Worm (Caenorhabditis elegans) whole organism, L2 larva: ENCODE data around the gene msd-2.

Experiments
- C34F6.9 ChIP-seq: fragments of 150-350 bp; optimal IDR thresholded peaks from 2 replicates; lab custom pipeline; 2014; ENCODE audit warnings: missing biosample characterization, missing genetic modification characterization
- F13H6.1 ChIP-seq: sonication (generic microtip); optimal IDR thresholded peaks from 2 replicates; lab custom pipeline; 2016; ENCODE audit warnings: missing genetic modification characterization, missing compliant biosample characterization
- Y55F3AM.14 ChIP-seq: fragments of 200-800 bp; sonication (Bioruptor generic); optimal IDR thresholded peaks from 2 replicates; lab custom pipeline; 2018; ENCODE audit warnings: mild to moderate bottlenecking, missing genetic modification characterization, missing compliant biosample characterization
- ZK546.5 ChIP-seq: sonication (generic microtip); optimal IDR thresholded peaks from 2 replicates; lab custom pipeline; 2017; ENCODE audit warnings: missing biosample characterization, missing genetic modification characterization
- alr-1 ChIP-seq: fragments of 150-350 bp; optimal IDR thresholded peaks from 2 replicates; lab custom pipeline; 2014; ENCODE audit warnings: missing biosample characterization, missing genetic modification characterization
- aly-2 ChIP-seq: fragments of 150-350 bp; optimal IDR thresholded peaks from 2 replicates; lab custom pipeline; 2014; ENCODE audit warnings: missing biosample characterization, missing genetic modification characterization
- blmp-1 ChIP-seq: sonication (generic microtip); optimal IDR thresholded peaks from 2 replicates; lab custom pipeline; 2017; ENCODE audit warnings: missing genetic modification characterization, mild to moderate bottlenecking, missing compliant biosample characterization, antibody characterized with exemption, moderate library complexity; ENCODE audit not compliant: insufficient read depth
- ceh-82 ChIP-seq: fragments of 150-350 bp; optimal IDR thresholded peaks from 2 replicates; lab custom pipeline; 2014; ENCODE audit warnings: missing biosample characterization, missing genetic modification characterization
- crh-2 ChIP-seq: sonication (generic microtip); optimal IDR thresholded peaks from 2 replicates; lab custom pipeline; 2017; ENCODE audit warnings: missing biosample characterization, missing genetic modification characterization
- dmd-4 ChIP-seq: sonication (generic microtip); optimal IDR thresholded peaks from 2 replicates; lab custom pipeline; 2017; ENCODE audit warnings: missing biosample characterization, missing genetic modification characterization
- elt-1 ChIP-seq: fragments of 150-350 bp; optimal IDR thresholded peaks from 2 replicates; lab custom pipeline; 2014; ENCODE audit warnings: missing biosample characterization, missing genetic modification characterization
- elt-3 ChIP-seq: sonication (generic microtip); optimal IDR thresholded peaks from 2 replicates; lab custom pipeline; 2017; ENCODE audit warnings: missing biosample characterization, missing genetic modification characterization
- fos-1 ChIP-seq: fragments of 150-350 bp; optimal IDR thresholded peaks from 2 replicates; lab custom pipeline; 2014; ENCODE audit warnings: missing biosample characterization, missing genetic modification characterization
- gmeb-1 ChIP-seq: fragments of 150-350 bp; optimal IDR thresholded peaks from 2 replicates; lab custom pipeline; 2014; ENCODE audit warnings: missing biosample characterization, missing genetic modification characterization
- lin-13 ChIP-seq: fragments of 150-350 bp; optimal IDR thresholded peaks from 2 replicates; lab custom pipeline; 2014; ENCODE audit warnings: missing biosample characterization, missing genetic modification reagents, missing genetic modification characterization
- lin-39 ChIP-seq: fragments of 150-350 bp; optimal IDR thresholded peaks from 2 replicates; lab custom pipeline; 2014; ENCODE audit warnings: missing biosample characterization, missing genetic modification reagents, missing genetic modification characterization
- lsy-2 ChIP-seq, 2 experiments: fragments of 150-350 bp in 1 of 2; sonication (generic microtip) in 1 of 2; optimal IDR thresholded peaks; 2 replicates each; lab custom pipeline; 2014 to 2017; ENCODE audit warnings: missing biosample characterization in 2 of 2, missing genetic modification characterization in 2 of 2
- mab-5 ChIP-seq: fragments of 150-350 bp; optimal IDR thresholded peaks from 2 replicates; lab custom pipeline; 2014; ENCODE audit warnings: missing biosample characterization, missing genetic modification characterization
- mbf-1 ChIP-seq: sonication (generic microtip); optimal IDR thresholded peaks from 2 replicates; lab custom pipeline; 2017; ENCODE audit warnings: missing biosample characterization, missing genetic modification characterization
- mdl-1 ChIP-seq, 2 experiments: fragments of 150-350 bp in 1 of 2; sonication (generic microtip) in 1 of 2; optimal IDR thresholded peaks; 2 replicates each; lab custom pipeline; 2017; ENCODE audit warnings: missing biosample characterization in 2 of 2, missing genetic modification characterization in 2 of 2
- nhr-11 ChIP-seq: fragments of 150-350 bp; optimal IDR thresholded peaks from 2 replicates; lab custom pipeline; 2014; ENCODE audit warnings: missing biosample characterization, missing genetic modification characterization
- nhr-12 ChIP-seq: fragments of 150-350 bp; optimal IDR thresholded peaks from 2 replicates; lab custom pipeline; 2014; ENCODE audit warnings: missing biosample characterization, missing genetic modification characterization
- nhr-129 ChIP-seq: fragments of 150-350 bp; optimal IDR thresholded peaks from 2 replicates; lab custom pipeline; 2014; ENCODE audit warnings: missing biosample characterization, missing genetic modification characterization
- nhr-21 ChIP-seq: fragments of 150-350 bp; optimal IDR thresholded peaks from 2 replicates; lab custom pipeline; 2014; ENCODE audit warnings: missing biosample characterization, missing genetic modification characterization
- nhr-237 ChIP-seq: fragments of 150-350 bp; optimal IDR thresholded peaks from 2 replicates; lab custom pipeline; 2014; ENCODE audit warnings: missing biosample characterization, missing genetic modification characterization
- nhr-25 ChIP-seq: fragments of 150-350 bp; sonication (generic microtip); optimal IDR thresholded peaks from 3 replicates; lab custom pipeline; 2014; ENCODE audit warnings: missing biosample characterization, missing genetic modification characterization
- nhr-6 ChIP-seq: fragments of 150-350 bp; optimal IDR thresholded peaks from 2 replicates; lab custom pipeline; 2014; ENCODE audit warnings: missing biosample characterization, missing genetic modification characterization
- peb-1 ChIP-seq: fragments of 150-350 bp; optimal IDR thresholded peaks from 2 replicates; lab custom pipeline; 2014; ENCODE audit warnings: missing biosample characterization, missing genetic modification characterization
- sem-4 ChIP-seq: fragments of 150-350 bp; optimal IDR thresholded peaks from 2 replicates; lab custom pipeline; 2014; ENCODE audit warnings: missing biosample characterization, missing genetic modification reagents, missing genetic modification characterization
- sma-3 ChIP-seq: sonication (generic microtip); optimal IDR thresholded peaks from 2 replicates; lab custom pipeline; 2016; ENCODE audit warnings: missing genetic modification reagents, missing genetic modification characterization, missing compliant biosample characterization
- snpc-4 ChIP-seq: fragments of 150-350 bp; optimal IDR thresholded peaks from 2 replicates; lab custom pipeline; 2014; ENCODE audit warnings: missing biosample characterization, missing genetic modification characterization
- unc-39 ChIP-seq: fragments of 150-350 bp; optimal IDR thresholded peaks from 2 replicates; lab custom pipeline; 2014; ENCODE audit warnings: missing biosample characterization, missing genetic modification characterization
- unc-55 ChIP-seq: fragments of 150-350 bp; sonication (generic microtip); optimal IDR thresholded peaks from 3 replicates; lab custom pipeline; 2014; ENCODE audit warnings: missing biosample characterization, missing genetic modification reagents, missing genetic modification characterization
- unc-62 ChIP-seq: fragments of 150-350 bp; optimal IDR thresholded peaks from 2 replicates; lab custom pipeline; 2014; ENCODE audit warnings: missing biosample characterization, missing genetic modification reagents, missing genetic modification characterization
- zag-1 ChIP-seq: fragments of 150-350 bp; optimal IDR thresholded peaks from 2 replicates; lab custom pipeline; 2014; ENCODE audit warnings: missing biosample characterization, missing genetic modification characterization
- ztf-11 ChIP-seq: sonication (generic microtip); optimal IDR thresholded peaks from 2 replicates; lab custom pipeline; 2017; ENCODE audit warnings: missing biosample characterization, missing genetic modification characterization

The msd-2 gene

DNA sequence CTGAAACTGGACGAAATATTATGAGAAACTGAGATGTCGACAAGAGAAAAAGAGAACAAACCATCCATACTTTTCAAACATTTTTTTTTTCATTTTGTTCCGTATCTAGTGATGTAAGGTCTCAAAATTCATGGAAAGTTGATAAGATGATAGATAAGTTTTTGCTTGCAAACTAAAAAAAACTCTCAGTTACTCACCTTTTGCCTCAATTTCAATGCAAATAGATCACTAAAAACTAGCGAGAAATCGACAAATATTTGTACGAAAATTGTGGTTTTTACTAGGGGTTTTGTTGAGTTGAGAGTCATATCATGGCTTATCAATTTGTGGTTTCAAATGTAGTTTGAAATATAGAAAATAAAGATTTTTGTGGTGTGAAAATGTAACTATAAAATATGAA, 31.9 kb downstream of the msd-2 start:
- TF ChIP-seq C34F6.9: no peak
- peak; percentile 57 for TF ChIP-seq fos-1
- TF ChIP-seq lsy-2 (tag; optimal IDR thresholded peaks at IDR 0.05; lab: Kevin White, UChicago): no peak

- no peak for TF ChIP-seq elt-3
- TF ChIP-seq snpc-4 (tag; lab: Kevin White, UChicago): peak; percentile 5
- TF ChIP-seq ZK546.5 (tag; lab: Kevin White, UChicago): no peak
- TF ChIP-seq sma-3 (GFP tag; lab: Kevin White, UChicago): no peak
- no peak for TF ChIP-seq unc-62 (GFP tag; lab: Kevin White, UChicago)
- peak in 1 of 2 experiments; percentile 21 for TF ChIP-seq lsy-2 (tag; optimal IDR thresholded peaks at IDR 0.05; lab: Kevin White, UChicago)
- peak; percentile 62 for TF ChIP-seq fos-1
- TF ChIP-seq nhr-6: no peak
- TF ChIP-seq F13H6.1 (tag; lab: Kevin White, UChicago): peak; percentile 29
- TF ChIP-seq elt-1 (tag; lab: Kevin White, UChicago): no peak
- peak; percentile 70 for TF ChIP-seq C34F6.9
- peak; percentile 31 for TF ChIP-seq zag-1 (tag; lab: Kevin White, UChicago)
- TF ChIP-seq crh-2: peak; percentile 62
- TF ChIP-seq nhr-129 (tag; lab: Kevin White, UChicago): peak; percentile 11
- peak; percentile 29 for TF ChIP-seq unc-55 (GFP tag; lab: Kevin White, UChicago)
- TF ChIP-seq mdl-1 (tag; optimal IDR thresholded peaks at IDR 0.05; lab: Kevin White, UChicago): peak in 1 of 2 experiments; percentile 33
- TF ChIP-seq blmp-1: no peak
Observed at ce11 chrIV:10062728-10063127, 33.8 kb downstream of the msd-2 start, which contains the start of gene ipla-7. Gene ipla-7, minus strand, starts transcription at chrIV:10062849.

- TF ChIP-seq dmd-4 (no peak), lin-39 (tag; lab: Kevin White, UChicago) (no peak), sem-4 (tag; lab: Kevin White, UChicago) (no peak), peb-1 (tag; lab: Kevin White, UChicago) (no peak), aly-2 (tag; lab: Kevin White, UChicago) (no peak), F13H6.1 (tag; lab: Kevin White, UChicago) (no peak), lin-13 (no peak), crh-2 (no peak), gmeb-1 (tag; lab: Kevin White, UChicago) (no peak), ceh-82 (no peak), nhr-11 (tag; lab: Kevin White, UChicago) (no peak)
Observed at ce11 chrIV:10063941-10064340, 35.1 kb downstream of the msd-2 start.

DNA sequence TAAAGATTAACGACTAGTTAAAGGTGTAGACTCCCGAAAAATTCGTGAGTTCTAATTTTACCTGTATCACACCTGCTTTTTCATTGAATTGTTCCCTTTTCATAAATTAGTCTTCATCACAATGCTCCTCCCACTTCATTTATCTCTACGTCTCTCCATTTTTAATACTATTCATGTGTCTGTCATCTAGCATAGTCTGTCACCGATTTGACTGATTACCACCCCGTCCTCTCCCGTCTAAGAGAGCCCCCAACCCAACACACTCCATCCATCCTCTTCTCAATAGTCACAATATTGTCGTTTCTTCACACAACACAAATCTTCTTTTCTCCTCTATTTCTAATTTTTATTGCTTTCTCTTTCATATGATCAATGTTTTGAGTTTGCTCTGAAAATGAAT, 36.3 kb downstream of the msd-2 start:
- TF ChIP-seq mab-5 (tag; lab: Kevin White, UChicago) (peak; percentile 68), lin-39 (tag; lab: Kevin White, UChicago) (peak; percentile 3), nhr-129 (tag; lab: Kevin White, UChicago) (peak; percentile 12), fos-1 (no peak), lin-13 (no peak), ceh-82 (no peak), elt-1 (tag; lab: Kevin White, UChicago) (no peak)

ce11 chrIV:10066456-10066855, 37.6 kb downstream of the msd-2 start:
- TF ChIP-seq Y55F3AM.14 (GFP tag; lab: Kevin White, UChicago): no peak
- TF ChIP-seq fos-1: peak; percentile 61
- no peak for TF ChIP-seq lsy-2 (tag; optimal IDR thresholded peaks at IDR 0.05; lab: Kevin White, UChicago)

DNA sequence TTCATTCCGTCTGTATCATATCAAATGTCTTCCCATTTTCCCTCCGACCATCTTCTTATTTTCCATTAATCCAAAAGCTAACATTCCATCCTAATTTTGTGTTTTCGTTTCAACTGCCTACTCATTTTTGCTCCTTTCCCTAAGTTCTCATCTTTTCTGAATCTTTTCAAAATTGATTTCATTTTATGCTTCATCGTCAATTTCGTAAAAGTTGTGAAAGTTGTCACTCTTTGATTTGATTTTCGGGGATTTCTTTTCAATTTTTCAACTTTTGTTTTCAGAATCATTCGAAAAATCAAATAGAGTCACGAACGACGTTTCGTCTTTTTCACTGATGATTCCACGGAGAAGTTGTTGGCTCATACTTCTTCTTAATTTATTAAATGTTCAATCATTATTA, 38.7 kb downstream of the msd-2 start, which contains the start of gene cwn-2:
cwn-2 (plus strand) TSS at position 276 of the 400 bp plus-strand sequence.
- no peak for TF ChIP-seq lin-13
- no peak for TF ChIP-seq nhr-25 (tag; lab: Kevin White, UChicago)
- no peak for TF ChIP-seq ZK546.5 (tag; lab: Kevin White, UChicago)
- no peak for TF ChIP-seq alr-1 (tag; lab: Kevin White, UChicago)

DNA sequence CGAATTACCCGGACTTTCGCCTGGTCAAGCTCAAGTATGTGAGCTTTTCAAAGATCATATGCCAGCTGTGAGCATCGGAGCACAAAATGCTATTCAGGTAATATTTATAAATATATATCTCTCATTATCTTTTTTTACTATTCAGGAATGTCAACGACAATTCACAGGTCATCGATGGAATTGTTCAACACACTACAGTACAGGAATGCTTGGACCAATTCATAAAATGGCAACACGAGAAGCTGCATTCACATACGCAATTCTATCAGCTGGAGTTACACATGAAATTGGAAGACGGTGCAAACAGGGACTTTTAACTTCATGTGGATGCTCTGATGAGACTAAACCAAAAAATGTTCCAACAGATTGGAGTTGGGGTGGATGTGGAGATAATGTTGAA, 39.4 kb downstream of the msd-2 start:
- no peak for TF ChIP-seq nhr-12 (tag; lab: Kevin White, UChicago)
- TF ChIP-seq elt-1 (tag; lab: Kevin White, UChicago): no peak
- no peak for TF ChIP-seq nhr-237 (tag; lab: Kevin White, UChicago)
- no peak for TF ChIP-seq nhr-129 (tag; lab: Kevin White, UChicago)
- TF ChIP-seq ceh-82: no peak
- TF ChIP-seq mbf-1 (tag; lab: Kevin White, UChicago): no peak
- no peak for TF ChIP-seq ztf-11 (tag; lab: Kevin White, UChicago)
- no peak for TF ChIP-seq lin-39 (tag; lab: Kevin White, UChicago)
- TF ChIP-seq unc-39 (tag; lab: Kevin White, UChicago): no peak
- no peak for TF ChIP-seq C34F6.9
- TF ChIP-seq sem-4 (tag; lab: Kevin White, UChicago): no peak
- TF ChIP-seq nhr-21: no peak
- TF ChIP-seq ZK546.5 (tag; lab: Kevin White, UChicago): no peak
